Worm (Caenorhabditis elegans) whole organism, L2 larva: Measurements from ENCODE around the gene tag-51.

Experiments
- ZK546.5 ChIP-seq: sonication (generic microtip); optimal IDR thresholded peaks from 2 replicates; lab custom pipeline; 2017; ENCODE audit warnings: missing biosample characterization, missing genetic modification characterization
- dmd-4 ChIP-seq: sonication (generic microtip); optimal IDR thresholded peaks from 2 replicates; lab custom pipeline; 2017; ENCODE audit warnings: missing biosample characterization, missing genetic modification characterization
- nhr-12 ChIP-seq: fragments of 150-350 bp; optimal IDR thresholded peaks from 2 replicates; lab custom pipeline; 2014; ENCODE audit warnings: missing biosample characterization, missing genetic modification characterization
- nhr-129 ChIP-seq: fragments of 150-350 bp; optimal IDR thresholded peaks from 2 replicates; lab custom pipeline; 2014; ENCODE audit warnings: missing biosample characterization, missing genetic modification characterization
- nhr-77 ChIP-seq: fragments of 150-350 bp; optimal IDR thresholded peaks from 2 replicates; lab custom pipeline; 2014; ENCODE audit warnings: missing biosample characterization, missing genetic modification characterization
- unc-55 ChIP-seq: fragments of 150-350 bp; sonication (generic microtip); optimal IDR thresholded peaks from 3 replicates; lab custom pipeline; 2014; ENCODE audit warnings: missing biosample characterization, missing genetic modification reagents, missing genetic modification characterization
- unc-62 ChIP-seq: fragments of 150-350 bp; optimal IDR thresholded peaks from 2 replicates; lab custom pipeline; 2014; ENCODE audit warnings: missing biosample characterization, missing genetic modification reagents, missing genetic modification characterization

DNA sequence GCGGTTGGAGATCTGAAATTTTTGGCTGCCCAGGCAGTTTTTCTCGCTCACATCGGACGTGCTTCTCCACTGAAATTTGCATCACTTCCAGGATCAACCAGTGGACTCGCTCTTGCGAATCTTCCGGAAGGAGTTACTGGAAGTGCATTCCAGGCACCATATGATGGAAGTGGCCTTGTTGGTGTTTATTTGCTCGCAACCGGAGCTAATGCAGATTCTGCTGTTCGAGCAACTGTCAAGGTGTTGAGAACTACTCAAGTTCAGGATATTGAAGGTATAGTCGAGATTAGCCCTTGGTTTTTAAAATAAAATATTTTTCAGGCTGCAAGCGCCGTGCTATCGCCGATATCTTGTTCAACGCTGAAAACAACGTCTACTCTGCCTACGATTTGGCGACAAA is 26.8 kb downstream of the tag-51 start:
- TF ChIP-seq nhr-12 (tag; lab: Kevin White, UChicago): no peak
- no peak for TF ChIP-seq unc-62 (GFP tag; lab: Kevin White, UChicago)
- TF ChIP-seq nhr-129 (tag; lab: Kevin White, UChicago): no peak
- TF ChIP-seq nhr-77 (tag; lab: Kevin White, UChicago): no peak
- TF ChIP-seq unc-55 (GFP tag; lab: Kevin White, UChicago): no peak
- no peak for TF ChIP-seq dmd-4 (tag; lab: Kevin White, UChicago)
- TF ChIP-seq ZK546.5 (tag; lab: Kevin White, UChicago): no peak
